Worm (Caenorhabditis elegans): ENCODE data around the gene irld-28.

irld-28 gene

DNA sequence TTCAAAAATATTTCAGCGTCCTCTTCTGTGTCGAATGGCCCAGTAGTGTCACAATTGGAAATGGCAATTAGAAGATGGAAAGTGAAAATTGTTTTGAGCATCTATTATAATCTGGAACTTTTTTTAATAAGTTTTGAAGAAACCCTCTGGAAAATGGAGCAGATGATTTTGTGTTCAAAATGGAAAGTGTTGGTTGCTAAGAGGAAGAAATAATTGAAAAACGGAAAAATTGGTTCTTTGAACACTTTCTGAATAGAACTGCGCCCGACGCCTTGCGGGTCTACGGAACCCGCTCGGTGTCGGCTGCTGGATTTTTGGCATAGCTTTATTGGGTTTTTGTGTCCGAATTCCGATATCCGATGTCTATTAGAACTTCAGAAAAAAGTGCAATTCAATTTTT is at the start of gene irld-28:
Gene irld-28 (minus strand): TSS at position 101 of the 400 bp plus-strand sequence.
- TF ChIP-seq gmeb-2 (tag; optimal IDR thresholded peaks at IDR 0.05) (no peak), ceh-45 (GFP tag; IDR thresholded peaks at IDR 0.05) (no peak), nfya-1 (tag; optimal IDR thresholded peaks at IDR 0.05) (no peak), unc-3 (GFP tag; conservative IDR thresholded peaks at IDR 0.05) (no peak), unc-3 (tag; optimal IDR thresholded peaks at IDR 0.05) (no peak), odd-2 (tag; optimal IDR thresholded peaks at IDR 0.05) (no peak), C38D4.7 (GFP tag; optimal IDR thresholded peaks at IDR 0.05) (no peak), pha-2 (tag; optimal IDR thresholded peaks at IDR 0.05) (no peak), T23F11.4 (GFP tag; optimal IDR thresholded peaks at IDR 0.05) (no peak), ztf-16 (tag; optimal IDR thresholded peaks at IDR 0.05) (no peak), che-1 (tag; optimal IDR thresholded peaks at IDR 0.05) (no peak), lin-11 (tag; optimal IDR thresholded peaks at IDR 0.05) (no peak), fax-1 (tag; optimal IDR thresholded peaks at IDR 0.05) (no peak), hlh-8 (tag; optimal IDR thresholded peaks at IDR 0.05) (no peak), elt-2 (tag; optimal IDR thresholded peaks at IDR 0.05) (no peak), tbx-7 (tag; optimal IDR thresholded peaks at IDR 0.05) (no peak)

DNA sequence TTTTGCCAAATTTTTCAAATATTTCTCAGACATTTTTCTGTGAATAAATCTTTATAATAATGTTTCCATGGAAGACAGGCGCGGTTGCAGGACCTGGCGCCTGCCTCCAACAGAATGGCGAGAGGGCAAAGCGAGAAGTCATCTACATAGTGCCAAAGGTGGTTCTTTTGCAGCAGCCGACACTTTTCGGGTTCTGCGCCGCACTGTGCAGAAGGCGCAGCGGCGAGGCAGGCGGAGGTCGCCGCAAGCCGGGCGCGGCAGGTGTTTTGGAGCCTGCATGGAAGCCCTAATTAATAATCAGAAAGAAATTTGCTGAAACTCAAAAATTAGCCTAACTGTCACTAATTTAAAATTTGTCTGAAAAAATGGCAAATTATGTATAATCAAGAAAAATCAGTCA is 7.5 kb upstream of the irld-28 start:
- TF ChIP-seq lim-6 (tag; optimal IDR thresholded peaks at IDR 0.05) (no peak), ceh-30 (tag; optimal IDR thresholded peaks at IDR 0.05) (no peak), unc-42 (tag; optimal IDR thresholded peaks at IDR 0.05) (no peak), npax-4 (tag; optimal IDR thresholded peaks at IDR 0.05) (no peak), elt-4 (tag; optimal IDR thresholded peaks at IDR 0.05) (no peak), pha-4 (tag; optimal IDR thresholded peaks at IDR 0.05) (no peak), fkh-6 (tag; optimal IDR thresholded peaks at IDR 0.05) (no peak), syd-9 (tag; optimal IDR thresholded peaks at IDR 0.05) (no peak), ceh-34 (tag; optimal IDR thresholded peaks at IDR 0.05) (no peak), hlh-13 (GFP tag; optimal IDR thresholded peaks at IDR 0.05) (no peak), ref-2 (tag; optimal IDR thresholded peaks at IDR 0.05) (no peak), odd-2 (tag; optimal IDR thresholded peaks at IDR 0.05) (no peak), dve-1 (tag; optimal IDR thresholded peaks at IDR 0.05) (no peak), sdc-2 (tag; optimal IDR thresholded peaks at IDR 0.05) (no peak), gmeb-2 (tag; optimal IDR thresholded peaks at IDR 0.05) (no peak), K02D7.2 (tag; optimal IDR thresholded peaks at IDR 0.05) (no peak), che-1 (tag; optimal IDR thresholded peaks at IDR 0.05) (no peak)

DNA sequence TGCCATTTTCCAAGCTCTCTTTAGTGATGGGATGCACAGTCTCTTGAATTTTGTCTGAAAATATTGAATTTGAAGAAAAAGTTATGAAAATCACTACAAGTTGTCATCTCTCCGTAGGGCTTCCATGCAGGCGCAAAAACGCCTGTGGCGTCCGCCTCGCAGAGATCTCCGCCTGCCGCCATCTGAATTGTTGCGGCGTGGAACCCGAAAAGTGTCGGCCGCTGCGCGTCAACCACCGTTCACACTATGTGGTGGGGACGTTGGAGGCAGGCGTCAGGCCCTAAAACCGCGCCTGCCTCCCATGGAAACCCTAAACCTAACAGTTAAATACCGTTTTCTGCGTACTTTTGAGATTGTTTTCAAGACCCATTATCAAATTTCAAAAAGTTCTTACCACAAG is 6.0 kb upstream of the irld-28 start:
- TF ChIP-seq tbx-2 (tag; optimal IDR thresholded peaks at IDR 0.05): no peak
- no peak for TF ChIP-seq odd-2 (tag; optimal IDR thresholded peaks at IDR 0.05)
- TF ChIP-seq Y22D7AL.16 (tag; optimal IDR thresholded peaks at IDR 0.05): no peak
- TF ChIP-seq ceh-45 (GFP tag; IDR thresholded peaks at IDR 0.05): no peak
- no peak for TF ChIP-seq npax-4 (tag; optimal IDR thresholded peaks at IDR 0.05)
- no peak for TF ChIP-seq K02D7.2 (tag; optimal IDR thresholded peaks at IDR 0.05)

DNA sequence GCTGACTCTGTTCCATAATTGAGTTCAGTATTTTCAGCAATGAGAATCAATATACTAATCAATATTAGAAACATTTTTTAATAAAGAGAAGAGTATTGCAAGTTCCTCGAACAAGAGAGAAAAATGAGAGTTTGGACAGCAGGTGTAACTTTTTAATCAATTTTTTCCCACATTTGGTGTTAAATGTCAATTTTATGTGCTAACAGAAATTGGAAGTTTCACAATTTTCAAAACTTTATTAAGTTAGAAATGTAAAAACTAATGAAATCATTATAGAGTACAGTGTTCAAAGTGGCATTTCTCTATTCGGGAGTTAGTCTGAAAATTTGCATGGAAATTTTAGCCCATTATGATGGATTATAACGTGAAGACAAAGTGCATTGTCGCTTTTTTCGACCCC is 5.2 kb upstream of the irld-28 start, which contains the start of gene irld-30:
Gene irld-30 (minus strand): TSS at position 101 of the 400 bp plus-strand sequence.
- TF ChIP-seq ceh-31 (tag; optimal IDR thresholded peaks at IDR 0.05) (no peak), dmd-4 (tag; optimal IDR thresholded peaks at IDR 0.05; ENCODE audit: borderline replicate concordance) (no peak), nhr-232 (tag; optimal IDR thresholded peaks at IDR 0.05) (no peak), hlh-8 (tag; optimal IDR thresholded peaks at IDR 0.05) (no peak), hlh-30 (tag; optimal IDR thresholded peaks at IDR 0.05; ENCODE audit: insufficient read depth) (no peak), ceh-48 (tag; optimal IDR thresholded peaks at IDR 0.05) (no peak), ceh-22 (tag; optimal IDR thresholded peaks at IDR 0.05) (no peak), unc-86 (tag; optimal IDR thresholded peaks at IDR 0.05) (no peak), ceh-9 (tag; optimal IDR thresholded peaks at IDR 0.05) (no peak), fax-1 (tag; optimal IDR thresholded peaks at IDR 0.05) (no peak), C38D4.7 (GFP tag; optimal IDR thresholded peaks at IDR 0.05) (no peak)
